Worm (Caenorhabditis elegans) whole organism, L4 larva: ENCODE measurements around the gene egl-15.

ENCODE experiments used
- F44E2.7 ChIP-seq: fragments of 200-800 bp; sonication (Bioruptor generic); IDR thresholded peaks from 2 replicates; pipeline ENCODE4 v2.1.2; 2022; ENCODE audit warnings: missing genetic modification characterization, missing compliant biosample characterization
- R02D3.7 ChIP-seq: fragments of 150-350 bp; sonication (generic microtip); optimal IDR thresholded peaks from 3 replicates; lab custom pipeline; 2014; ENCODE audit warnings: missing biosample characterization, missing genetic modification characterization
- T26A8.4 ChIP-seq: fragments of 200-800 bp; sonication (Bioruptor generic); IDR thresholded peaks from 2 replicates; pipeline ENCODE4 v1.3.6; 2022; ENCODE audit warnings: missing genetic modification characterization, missing compliant biosample characterization
- Y105C5A.15 ChIP-seq: fragments of 200-800 bp; sonication (Bioruptor generic); IDR thresholded peaks from 2 replicates; pipeline ENCODE4 v1.3.6; 2022; ENCODE audit warnings: missing genetic modification characterization, missing compliant biosample characterization
- Y48G9A.11 ChIP-seq: fragments of 200-800 bp; sonication (Bioruptor generic); IDR thresholded peaks from 2 replicates; pipeline ENCODE4 v1.3.6; 2022; ENCODE audit warnings: missing genetic modification reagents, missing genetic modification characterization, missing compliant biosample characterization
- Y5F2A.4 ChIP-seq: fragments of 200-800 bp; sonication (Bioruptor generic); optimal IDR thresholded peaks from 2 replicates; lab custom pipeline; 2018; ENCODE audit warnings: mild to moderate bottlenecking, missing genetic modification characterization, missing compliant biosample characterization
- Y75B8A.6 ChIP-seq: fragments of 200-800 bp; sonication (Bioruptor generic); IDR thresholded peaks from 2 replicates; pipeline ENCODE4 v1.3.6; 2022; ENCODE audit warnings: missing genetic modification reagents, missing genetic modification characterization, missing compliant biosample characterization
- ZK337.2 ChIP-seq: fragments of 200-800 bp; sonication (Bioruptor generic); IDR thresholded peaks from 2 replicates; pipeline ENCODE4 v1.3.6; 2022; ENCODE audit warnings: missing genetic modification reagents, missing genetic modification characterization, missing compliant biosample characterization
- ZK546.5 ChIP-seq, 2 experiments: sonication (generic microtip); optimal IDR thresholded peaks; 2 replicates each; lab custom pipeline; 2017; ENCODE audit warnings: missing biosample characterization in 2 of 2, missing genetic modification characterization in 2 of 2
- aha-1 ChIP-seq: fragments of 150-350 bp; peaks from one replicate; lab custom pipeline; 2014; ENCODE audit warnings: missing biosample characterization, missing genetic modification characterization
- aly-2 ChIP-seq: sonication (generic microtip); optimal IDR thresholded peaks from 2 replicates; lab custom pipeline; 2018; ENCODE audit warnings: missing biosample characterization, missing genetic modification characterization
- attf-4 ChIP-seq: sonication (generic microtip); optimal IDR thresholded peaks from 3 replicates; lab custom pipeline; 2017; ENCODE audit warnings: missing biosample characterization, missing genetic modification characterization
- ceh-62 ChIP-seq: sonication (generic microtip); optimal IDR thresholded peaks from 2 replicates; lab custom pipeline; 2017; ENCODE audit warnings: missing biosample characterization, missing genetic modification characterization
- ceh-82 ChIP-seq: sonication (generic microtip); optimal IDR thresholded peaks from 2 replicates; lab custom pipeline; 2017; ENCODE audit warnings: missing biosample characterization, missing genetic modification characterization
- ces-1 ChIP-seq: fragments of 150-350 bp; sonication (generic microtip); optimal IDR thresholded peaks from 4 replicates; lab custom pipeline; 2014; ENCODE audit warnings: missing biosample characterization, missing genetic modification reagents, missing genetic modification characterization
- cey-2 ChIP-seq: sonication (generic microtip); optimal IDR thresholded peaks from 3 replicates; lab custom pipeline; 2017; ENCODE audit warnings: missing genetic modification characterization, mild to moderate bottlenecking, missing compliant biosample characterization, antibody characterized with exemption, borderline replicate concordance; ENCODE audit not compliant: insufficient read depth
- ctbp-1 ChIP-seq: fragments of 200-800 bp; sonication (Bioruptor generic); IDR thresholded peaks from 2 replicates; pipeline ENCODE4 v1.3.6; 2022; ENCODE audit warnings: missing genetic modification reagents, missing genetic modification characterization, missing compliant biosample characterization
- daf-12 ChIP-seq: fragments of 150-350 bp; optimal IDR thresholded peaks from 2 replicates; lab custom pipeline; 2014; ENCODE audit warnings: missing biosample characterization, missing genetic modification reagents, missing genetic modification characterization
- daf-8 ChIP-seq: fragments of 200-800 bp; sonication (Bioruptor generic); IDR thresholded peaks from 2 replicates; pipeline ENCODE4 v1.3.6; 2022; ENCODE audit warnings: missing genetic modification characterization, missing compliant biosample characterization
- dmd-6 ChIP-seq: fragments of 200-800 bp; sonication (Bioruptor generic); IDR thresholded peaks from 2 replicates; pipeline ENCODE4 v1.3.6; 2022; ENCODE audit warnings: missing genetic modification reagents, missing genetic modification characterization, missing compliant biosample characterization
- dmd-8 ChIP-seq: fragments of 200-800 bp; sonication (Bioruptor generic); IDR thresholded peaks from 2 replicates; pipeline ENCODE4 v1.3.6; 2022; ENCODE audit warnings: missing genetic modification characterization, missing compliant biosample characterization
- dmd-9 ChIP-seq: fragments of 200-800 bp; sonication (Bioruptor generic); IDR thresholded peaks from 2 replicates; pipeline ENCODE4 v1.3.6; 2022; ENCODE audit warnings: missing genetic modification reagents, missing genetic modification characterization, missing compliant biosample characterization
- dpl-1 ChIP-seq: fragments of 150-350 bp; optimal IDR thresholded peaks from 2 replicates; lab custom pipeline; 2014; ENCODE audit warnings: missing biosample characterization, missing genetic modification reagents, missing genetic modification characterization
- duxl-1 ChIP-seq: sonication (generic microtip); optimal IDR thresholded peaks from 2 replicates; lab custom pipeline; 2016; ENCODE audit warnings: mild to moderate bottlenecking, missing genetic modification characterization, moderate library complexity, missing compliant biosample characterization; ENCODE audit not compliant: poor library complexity
- dve-1 ChIP-seq: sonication (generic microtip); optimal IDR thresholded peaks from 2 replicates; lab custom pipeline; 2017; ENCODE audit warnings: antibody characterized with exemption, mild to moderate bottlenecking, missing genetic modification characterization, missing compliant biosample characterization; ENCODE audit not compliant: insufficient read depth
- egl-27 ChIP-seq: sonication (generic microtip); optimal IDR thresholded peaks from 3 replicates; lab custom pipeline; 2017; ENCODE audit warnings: missing biosample characterization, missing genetic modification reagents, missing genetic modification characterization
- fkh-10 ChIP-seq: fragments of 150-350 bp; optimal IDR thresholded peaks from 2 replicates; lab custom pipeline; 2014; ENCODE audit warnings: missing biosample characterization, missing genetic modification reagents, missing genetic modification characterization
- gei-8 ChIP-seq: fragments of 200-800 bp; sonication (Bioruptor generic); optimal IDR thresholded peaks from 2 replicates; lab custom pipeline; 2018; ENCODE audit warnings: mild to moderate bottlenecking, missing genetic modification characterization, missing compliant biosample characterization
- hif-1 ChIP-seq, 2 experiments: sonication (generic microtip); optimal IDR thresholded peaks; 2 replicates each; lab custom pipeline; 2016 to 2017; ENCODE audit warnings: missing compliant biosample characterization in 2 of 2, missing genetic modification characterization in 2 of 2, missing genetic modification reagents in 2 of 2, missing genotype in 2 of 2, mild to moderate bottlenecking in 1 of 2
- hlh-30 ChIP-seq: sonication (generic microtip); optimal IDR thresholded peaks from 2 replicates; lab custom pipeline; 2017; ENCODE audit warnings: antibody characterized with exemption, mild to moderate bottlenecking, missing genetic modification characterization, missing compliant biosample characterization; ENCODE audit not compliant: insufficient read depth
- jun-1 ChIP-seq: fragments of 150-350 bp; optimal IDR thresholded peaks from 2 replicates; lab custom pipeline; 2014; ENCODE audit warnings: missing biosample characterization, missing genetic modification reagents, missing genetic modification characterization
- lin-1 ChIP-seq: fragments of 200-800 bp; sonication (Bioruptor generic); IDR thresholded peaks from 2 replicates; pipeline ENCODE4 v1.3.6; 2022; ENCODE audit warnings: missing genetic modification reagents, missing genetic modification characterization, missing compliant biosample characterization
- lin-15B ChIP-seq: fragments of 150-350 bp; sonication (generic microtip); optimal IDR thresholded peaks from 3 replicates; lab custom pipeline; 2014; ENCODE audit warnings: missing biosample characterization, missing genetic modification characterization
- lin-38 ChIP-seq: fragments of 200-800 bp; sonication (Bioruptor generic); IDR thresholded peaks from 2 replicates; pipeline ENCODE4 v1.3.6; 2022; ENCODE audit warnings: missing genetic modification reagents, missing genetic modification characterization, missing compliant biosample characterization
- lin-39 ChIP-seq: fragments of 150-350 bp; optimal IDR thresholded peaks from 2 replicates; lab custom pipeline; 2014; ENCODE audit warnings: missing biosample characterization, missing genetic modification reagents, missing genetic modification characterization
- mxl-2 ChIP-seq: fragments of 200-800 bp; sonication (Bioruptor generic); conservative IDR thresholded peaks from 2 replicates; pipeline ENCODE4 v1.3.6; 2022; ENCODE audit warnings: missing genetic modification reagents, missing genetic modification characterization, missing compliant biosample characterization
- mxl-3 ChIP-seq: fragments of 200-800 bp; sonication (Bioruptor generic); optimal IDR thresholded peaks from 2 replicates; lab custom pipeline; 2018; ENCODE audit warnings: mild to moderate bottlenecking, missing genetic modification characterization, missing compliant biosample characterization
- nhr-10 ChIP-seq: fragments of 150-350 bp; optimal IDR thresholded peaks from 2 replicates; lab custom pipeline; 2014; ENCODE audit warnings: missing biosample characterization, missing genetic modification characterization
- nhr-25 ChIP-seq: sonication (generic microtip); optimal IDR thresholded peaks from 2 replicates; lab custom pipeline; 2017; ENCODE audit warnings: missing genetic modification characterization, mild to moderate bottlenecking, missing compliant biosample characterization, antibody characterized with exemption, moderate library complexity, borderline replicate concordance; ENCODE audit not compliant: insufficient read depth
- nhr-41 ChIP-seq: fragments of 200-800 bp; sonication (Bioruptor generic); IDR thresholded peaks from 2 replicates; pipeline ENCODE4 v1.3.6; 2022; ENCODE audit warnings: missing genetic modification reagents, missing genetic modification characterization, missing compliant biosample characterization
- nhr-48 ChIP-seq: sonication (generic microtip); optimal IDR thresholded peaks from 2 replicates; lab custom pipeline; 2016; ENCODE audit warnings: mild to moderate bottlenecking, missing genetic modification characterization, missing compliant biosample characterization
- rbr-2 ChIP-seq: sonication (generic microtip); optimal IDR thresholded peaks from 2 replicates; lab custom pipeline; 2016; ENCODE audit warnings: missing genotype, missing genetic modification characterization, missing compliant biosample characterization
- skn-1 ChIP-seq: fragments of 150-350 bp; optimal IDR thresholded peaks from 2 replicates; lab custom pipeline; 2014; ENCODE audit warnings: missing biosample characterization, missing genetic modification characterization
- snpc-4 ChIP-seq: fragments of 150-350 bp; optimal IDR thresholded peaks from 2 replicates; lab custom pipeline; 2014; ENCODE audit warnings: missing biosample characterization, missing genetic modification characterization
- spr-1 ChIP-seq: sonication (generic microtip); optimal IDR thresholded peaks from 2 replicates; lab custom pipeline; 2016; ENCODE audit warnings: mild to moderate bottlenecking, missing genetic modification characterization, missing compliant biosample characterization
- spr-3 ChIP-seq: fragments of 200-800 bp; sonication (Bioruptor generic); optimal IDR thresholded peaks from 2 replicates; lab custom pipeline; 2018; ENCODE audit warnings: mild to moderate bottlenecking, missing genetic modification characterization, missing compliant biosample characterization
- tra-1 ChIP-seq: fragments of 200-800 bp; sonication (Bioruptor generic); IDR thresholded peaks from 2 replicates; pipeline ENCODE4 v1.3.6; 2022; ENCODE audit warnings: missing genetic modification reagents, missing genetic modification characterization, missing compliant biosample characterization
- unc-130 ChIP-seq: sonication (generic microtip); optimal IDR thresholded peaks from 2 replicates; lab custom pipeline; 2016; ENCODE audit warnings: missing genetic modification reagents, missing genetic modification characterization, missing compliant biosample characterization
- unc-39 ChIP-seq: sonication (generic microtip); optimal IDR thresholded peaks from 2 replicates; lab custom pipeline; 2017; ENCODE audit warnings: missing biosample characterization, missing genetic modification characterization
- vab-7 ChIP-seq: fragments of 200-800 bp; sonication (Bioruptor generic); IDR thresholded peaks from 2 replicates; pipeline ENCODE4 v1.3.6; 2022; ENCODE audit warnings: missing genetic modification reagents, missing genetic modification characterization, missing compliant biosample characterization
- zip-11 ChIP-seq: fragments of 200-800 bp; sonication (Bioruptor generic); IDR thresholded peaks from 2 replicates; pipeline ENCODE4 v1.3.6; 2022; ENCODE audit warnings: missing genetic modification characterization, missing compliant biosample characterization
- ztf-7 ChIP-seq: fragments of 150-350 bp; optimal IDR thresholded peaks from 2 replicates; lab custom pipeline; 2014; ENCODE audit warnings: missing biosample characterization, missing genetic modification characterization

Gene egl-15

ce11 chrX:11047183-11047582 lies 31.0 kb downstream of the egl-15 start, which contains the start of gene clc-1 (continued):
- TF ChIP-seq daf-12 (tag; lab: Kevin White, UChicago) = no peak
- no peak for TF ChIP-seq skn-1 (tag; lab: Kevin White, UChicago)
- TF ChIP-seq ctbp-1 (GFP tag; lab: Robert Waterston, UW) = no peak
- TF ChIP-seq fkh-10 (GFP tag; lab: Kevin White, UChicago) = no peak
- TF ChIP-seq lin-39 (tag; lab: Kevin White, UChicago) = no peak
- TF ChIP-seq dmd-9 (GFP tag; lab: Robert Waterston, UW) = no peak
- no peak for TF ChIP-seq duxl-1 (tag; lab: Kevin White, UChicago)
- TF ChIP-seq aha-1 = no peak
- peak; percentile 15 for TF ChIP-seq nhr-48
- no peak for TF ChIP-seq dmd-8 (GFP tag; lab: Robert Waterston, UW)
- TF ChIP-seq spr-3 = no peak
- no peak for TF ChIP-seq unc-130 (GFP tag; lab: Kevin White, UChicago)
- TF ChIP-seq vab-7 (GFP tag; lab: Robert Waterston, UW) = no peak
- no peak for TF ChIP-seq daf-8 (GFP tag; lab: Robert Waterston, UW)
- no peak for TF ChIP-seq snpc-4
- no peak for TF ChIP-seq Y75B8A.6
- TF ChIP-seq R02D3.7 (tag; lab: Kevin White, UChicago) = no peak
- no peak for TF ChIP-seq ZK337.2 (GFP tag; lab: Robert Waterston, UW)
- no peak for TF ChIP-seq lin-15B (tag; lab: Kevin White, UChicago)
- TF ChIP-seq aly-2 (tag; lab: Kevin White, UChicago) = no peak
- TF ChIP-seq Y5F2A.4 (GFP tag; lab: Kevin White, UChicago) = no peak
- TF ChIP-seq attf-4 (tag; lab: Kevin White, UChicago) = no peak
- TF ChIP-seq mxl-3 = no peak
- TF ChIP-seq nhr-10 = no peak
- no peak for TF ChIP-seq ces-1 (GFP tag; lab: Kevin White, UChicago)
- TF ChIP-seq lin-1 (GFP tag; lab: Robert Waterston, UW) = peak; percentile 51; the same call in 1 of the 2 replicates
- no peak for TF ChIP-seq ceh-62
- TF ChIP-seq mxl-2 (GFP tag; lab: Robert Waterston, UW) = no peak
- TF ChIP-seq dmd-6 = peak; percentile 93
- peak; percentile 1 for TF ChIP-seq hlh-30
- no peak for TF ChIP-seq lin-38
- TF ChIP-seq ceh-82 = no peak
- no peak for TF ChIP-seq nhr-41 (GFP tag; lab: Robert Waterston, UW)
- TF ChIP-seq ZK546.5 (tag; optimal IDR thresholded peaks at IDR 0.05; lab: Kevin White, UChicago) = no peak
- TF ChIP-seq hif-1 (tag; optimal IDR thresholded peaks at IDR 0.05; lab: Kevin White, UChicago) = peak in 1 of 2 experiments; percentile 40
- TF ChIP-seq Y105C5A.15 = no peak
- no peak for TF ChIP-seq Y48G9A.11 (GFP tag; lab: Robert Waterston, UW)
- TF ChIP-seq jun-1 (tag; lab: Kevin White, UChicago) = no peak
- no peak for TF ChIP-seq egl-27 (tag; lab: Kevin White, UChicago)
- TF ChIP-seq zip-11 (GFP tag; lab: Robert Waterston, UW) = no peak
- no peak for TF ChIP-seq ztf-7 (tag; lab: Kevin White, UChicago)
- peak; percentile 79 for TF ChIP-seq dve-1 (tag; lab: Kevin White, UChicago)
- no peak for TF ChIP-seq dpl-1
- no peak for TF ChIP-seq cey-2
- no peak for TF ChIP-seq gei-8 (GFP tag; lab: Kevin White, UChicago)
- TF ChIP-seq rbr-2 (tag; lab: Kevin White, UChicago) = no peak
- TF ChIP-seq spr-1 (tag; lab: Kevin White, UChicago) = no peak
- no peak for TF ChIP-seq unc-39
- no peak for TF ChIP-seq F44E2.7 (GFP tag; lab: Robert Waterston, UW)
- no peak for TF ChIP-seq nhr-25 (tag; lab: Kevin White, UChicago)
- TF ChIP-seq tra-1 (GFP tag; lab: Robert Waterston, UW) = peak; percentile 73; the same call in 1 of the 2 replicates
- TF ChIP-seq T26A8.4 (GFP tag; lab: Robert Waterston, UW) = no peak
